Worm (Caenorhabditis elegans): ENCODE data around the gene lit-1.
A peak's percentile ranks its signal among the peaks of the same experiment; 100 is the strongest.

DNA sequence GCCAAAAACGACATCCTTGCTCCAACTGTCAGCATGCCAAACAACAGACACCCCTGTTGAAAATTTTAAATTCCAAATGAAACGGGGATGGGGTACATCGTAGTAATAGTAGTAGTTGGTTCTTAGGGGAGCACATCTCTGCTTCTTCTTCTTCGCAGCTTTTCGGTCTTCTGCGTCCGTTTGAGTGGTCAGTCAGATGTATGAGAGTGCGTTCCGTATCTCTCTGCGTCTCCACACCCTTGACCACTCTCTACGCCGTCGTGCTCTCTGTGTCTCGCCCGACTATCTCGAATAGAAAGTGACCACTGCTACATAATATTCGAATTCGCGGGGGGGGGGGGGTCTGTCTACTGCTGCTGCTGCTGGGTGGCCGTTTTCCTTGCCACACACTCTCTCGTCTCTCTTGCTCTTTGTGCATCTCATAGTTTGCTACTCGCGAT, 11.1 kb downstream of the lit-1 start:
- TF ChIP-seq tbx-2 (tag; optimal IDR thresholded peaks at IDR 0.05) (peak; percentile 61), ets-4 (tag; optimal IDR thresholded peaks at IDR 0.05) (no peak), Y22D7AL.16 (tag; optimal IDR thresholded peaks at IDR 0.05) (no peak), pat-9 (tag; optimal IDR thresholded peaks at IDR 0.05) (no peak), dmd-4 (tag; optimal IDR thresholded peaks at IDR 0.05; ENCODE audit: borderline replicate concordance) (no peak), ama-1 (optimal IDR thresholded peaks at IDR 0.05) (no peak), pros-1 (tag; optimal IDR thresholded peaks at IDR 0.05) (no peak), zip-5 (tag; optimal IDR thresholded peaks at IDR 0.05) (no peak), sox-2 (GFP tag; IDR thresholded peaks at IDR 0.05) (no peak), unc-86 (tag; optimal IDR thresholded peaks at IDR 0.05) (no peak), eyg-1 (tag; optimal IDR thresholded peaks at IDR 0.05) (no peak), hlh-6 (tag; optimal IDR thresholded peaks at IDR 0.05) (peak; percentile 37), ceh-34 (tag; optimal IDR thresholded peaks at IDR 0.05) (peak; percentile 70)
